Fruit fly (Drosophila melanogaster): ENCODE results near the gene IFT54.

- TF ChIP-seq jim (GFP tag; optimal IDR thresholded peaks at IDR 0.05) (no peak), br (GFP tag; optimal IDR thresholded peaks at IDR 0.05) (peak; percentile 21), CG9705 (GFP tag; optimal IDR thresholded peaks at IDR 0.05) (no peak), psq (GFP tag; optimal IDR thresholded peaks at IDR 0.05) (peak; percentile 36), fru (GFP tag; optimal IDR thresholded peaks at IDR 0.05) (peak; percentile 54), OdsH (GFP tag; optimal IDR thresholded peaks at IDR 0.05) (peak; percentile 57), lola (GFP tag; optimal IDR thresholded peaks at IDR 0.05) (no peak), CG32264 (GFP tag; optimal IDR thresholded peaks at IDR 0.05) (no peak)
Observed at dm6 chr3R:14289958-14290835, 12.0 kb upstream of the IFT54 start.

All from whole organism, wandering third instar larva.